Fruit fly (Drosophila melanogaster) whole organism, embryonic: ENCODE data around the gene Ask1.

Experiments used
- Asciz ChIP-seq: fragments of 200-800 bp; sonication (Bioruptor generic); optimal IDR thresholded peaks from 2 replicates; lab custom pipeline; 2017; ENCODE audit warnings: missing biosample characterization, mild to moderate bottlenecking, missing genetic modification characterization, missing genetic modification reagents
- Atf-2 ChIP-seq: fragments of 200-800 bp; sonication (Bioruptor generic); optimal IDR thresholded peaks from 2 replicates; lab custom pipeline; 2016; ENCODE audit warnings: missing biosample characterization, missing genetic modification characterization
- CG10462 ChIP-seq: fragments of 200-800 bp; sonication (Bioruptor generic); optimal IDR thresholded peaks from 2 replicates; lab custom pipeline; 2016; ENCODE audit warnings: missing biosample characterization, missing genetic modification characterization
- CG10654 ChIP-seq: fragments of 200-800 bp; sonication (Bioruptor generic); optimal IDR thresholded peaks from 2 replicates; lab custom pipeline; 2016; ENCODE audit warnings: missing biosample characterization, missing genetic modification characterization
- CG11247 ChIP-seq: fragments of 200-800 bp; sonication (Bioruptor generic); IDR thresholded peaks from 2 replicates; pipeline ENCODE4 v1.3.6; 2022; ENCODE audit warnings: missing biosample characterization, missing genetic modification characterization
- CG12391 ChIP-seq: fragments of 200-800 bp; sonication (Bioruptor generic); optimal IDR thresholded peaks from 3 replicates; lab custom pipeline; 2018; ENCODE audit warnings: missing biosample characterization, mild to moderate bottlenecking, missing genetic modification characterization, moderate library complexity
- CG13123 ChIP-seq: fragments of 200-800 bp; sonication (Bioruptor generic); optimal IDR thresholded peaks from 2 replicates; lab custom pipeline; 2016; ENCODE audit warnings: missing biosample characterization, missing genetic modification characterization
- CG13424 ChIP-seq: fragments of 200-800 bp; sonication (Bioruptor generic); optimal IDR thresholded peaks from 2 replicates; lab custom pipeline; 2019; ENCODE audit warnings: missing biosample characterization, mild to moderate bottlenecking, missing genetic modification characterization, moderate library complexity
- CG14965 ChIP-seq: fragments of 200-800 bp; sonication (Bioruptor generic); optimal IDR thresholded peaks from 2 replicates; lab custom pipeline; 2016; ENCODE audit warnings: missing biosample characterization, missing genetic modification characterization, borderline replicate concordance
- CG15514 ChIP-seq: fragments of 200-800 bp; sonication (Bioruptor generic); optimal IDR thresholded peaks from 3 replicates; lab custom pipeline; 2017; ENCODE audit warnings: missing biosample characterization, missing genetic modification characterization, mild to moderate bottlenecking, moderate library complexity, missing genetic modification reagents
- CG16863 ChIP-seq: fragments of 200-800 bp; sonication (Bioruptor generic); optimal IDR thresholded peaks from 3 replicates; lab custom pipeline; 2016; ENCODE audit warnings: missing biosample characterization, missing genetic modification characterization
- CG32532 ChIP-seq: fragments of 200-800 bp; sonication (Bioruptor generic); IDR thresholded peaks from 2 replicates; pipeline ENCODE4 v1.3.6; 2022; ENCODE audit warnings: missing biosample characterization, missing genetic modification characterization
- CG3407 ChIP-seq: fragments of 200-800 bp; sonication (Bioruptor generic); optimal IDR thresholded peaks from 2 replicates; lab custom pipeline; 2018; ENCODE audit warnings: missing biosample characterization, mild to moderate bottlenecking, missing genetic modification characterization
- CG3838 ChIP-seq: fragments of 200-800 bp; sonication (Bioruptor generic); optimal IDR thresholded peaks from 3 replicates; lab custom pipeline; 2016; ENCODE audit warnings: missing biosample characterization, missing genetic modification characterization
- CG4424 ChIP-seq: fragments of 200-800 bp; sonication (Bioruptor generic); optimal IDR thresholded peaks from 3 replicates; lab custom pipeline; 2016; ENCODE audit warnings: missing biosample characterization, missing genetic modification characterization
- CG7372 ChIP-seq: fragments of 200-800 bp; sonication (Bioruptor generic); IDR thresholded peaks from 2 replicates; pipeline ENCODE4 v1.3.6; 2022; ENCODE audit warnings: missing biosample characterization, missing genetic modification characterization
- CG8765 ChIP-seq: fragments of 200-800 bp; sonication (Bioruptor generic); IDR thresholded peaks from 2 replicates; pipeline ENCODE4 v1.3.6; 2022; ENCODE audit warnings: missing biosample characterization, missing genetic modification characterization
- Chrac-16 ChIP-seq: fragments of 200-800 bp; sonication (Bioruptor generic); optimal IDR thresholded peaks from 3 replicates; lab custom pipeline; 2016; ENCODE audit warnings: missing biosample characterization, missing genetic modification characterization
- Dek ChIP-seq: fragments of 200-800 bp; sonication (Bioruptor generic); optimal IDR thresholded peaks from 3 replicates; lab custom pipeline; 2019; ENCODE audit warnings: missing biosample characterization, mild to moderate bottlenecking, missing genetic modification characterization, moderate library complexity
- Dll ChIP-seq: fragments of 200-800 bp; sonication (Bioruptor generic); IDR thresholded peaks from 4 replicates; pipeline ENCODE4 v1.3.6; 2022; ENCODE audit warnings: missing biosample characterization, missing genetic modification characterization; ENCODE audit not compliant: partially characterized antibody
- Dref ChIP-seq: fragments of 200-800 bp; sonication (Bioruptor generic); IDR thresholded peaks from 2 replicates; pipeline ENCODE4 v1.3.6; 2022; ENCODE audit warnings: missing biosample characterization, missing genetic modification characterization
- E2f1 ChIP-seq: fragments of 200-800 bp; sonication (Bioruptor generic); IDR thresholded peaks from 2 replicates; pipeline ENCODE4 v1.3.6; 2022; ENCODE audit warnings: missing biosample characterization, missing genetic modification characterization
- E2f2 ChIP-seq: fragments of 200-800 bp; sonication (Bioruptor generic); IDR thresholded peaks from 2 replicates; pipeline ENCODE4 v1.3.6; 2022; ENCODE audit warnings: missing biosample characterization, missing genetic modification characterization
- Eip74EF ChIP-seq, 2 experiments: fragments of 200-800 bp in 1 of 2; fragments of >200 bp in 1 of 2; sonication (Bioruptor generic) in 1 of 2; optimal IDR thresholded peaks; 2 replicates each; lab custom pipeline; 2017 to 2019; ENCODE audit warnings: missing biosample characterization in 2 of 2, missing genetic modification characterization in 2 of 2, mild to moderate bottlenecking in 1 of 2, moderate library complexity in 1 of 2
- Ets65A ChIP-seq: fragments of 200-800 bp; sonication (Bioruptor generic); peaks from one replicate; lab custom pipeline; 2016; ENCODE audit warnings: missing biosample characterization, missing genetic modification characterization
- H2.0 ChIP-seq: fragments of 200-800 bp; sonication (Bioruptor generic); IDR thresholded peaks from 2 replicates; pipeline ENCODE4 v1.3.6; 2022; ENCODE audit warnings: missing biosample characterization, missing genetic modification characterization
- Hmr ChIP-seq: fragments of 200-800 bp; sonication (Bioruptor generic); optimal IDR thresholded peaks from 3 replicates; lab custom pipeline; 2017; ENCODE audit warnings: mild to moderate bottlenecking, missing biosample characterization, missing genetic modification reagents, missing genetic modification characterization
- Kr ChIP-seq: fragments of 200-800 bp; sonication (Bioruptor generic); optimal IDR thresholded peaks from 2 replicates; lab custom pipeline; 2017; ENCODE audit warnings: missing biosample characterization, mild to moderate bottlenecking, missing genetic modification characterization
- NC2α ChIP-seq: fragments of 200-800 bp; sonication (Bioruptor generic); optimal IDR thresholded peaks from 2 replicates; lab custom pipeline; 2016; ENCODE audit warnings: missing biosample characterization, missing genetic modification characterization
- Nf-YA ChIP-seq: fragments of 200-800 bp; sonication (Bioruptor generic); IDR thresholded peaks from 2 replicates; pipeline ENCODE4 v1.3.6; 2022; ENCODE audit warnings: missing biosample characterization, missing genetic modification characterization
- Nf-YB ChIP-seq: fragments of 200-800 bp; sonication (Bioruptor generic); optimal IDR thresholded peaks from 3 replicates; lab custom pipeline; 2019; ENCODE audit warnings: missing biosample characterization, mild to moderate bottlenecking, missing genetic modification characterization, moderate library complexity
- Ptx1 ChIP-seq: fragments of 200-800 bp; sonication (Bioruptor generic); IDR thresholded peaks from 2 replicates; pipeline ENCODE4 v1.3.6; 2022; ENCODE audit warnings: missing biosample characterization, missing genetic modification characterization
- Spps ChIP-seq: fragments of 200-800 bp; sonication (Bioruptor generic); optimal IDR thresholded peaks from 2 replicates; lab custom pipeline; 2018; ENCODE audit warnings: missing biosample characterization, mild to moderate bottlenecking, missing genetic modification characterization
- Sry-δ ChIP-seq: fragments of 200-800 bp; sonication (Bioruptor generic); optimal IDR thresholded peaks from 2 replicates; lab custom pipeline; 2016; ENCODE audit warnings: missing biosample characterization, missing genetic modification characterization
- Trl ChIP-seq, 3 experiments: fragments of >200 bp in 2 of 3; fragments of 200-800 bp in 1 of 3; sonication (Bioruptor generic) in 1 of 3; optimal IDR thresholded peaks; 2 replicates in 1 of 3; 3 replicates in 2 of 3; lab custom pipeline; 2016 to 2017; ENCODE audit warnings: missing biosample characterization in 1 of 3, missing genetic modification characterization in 1 of 3
- Xbp1 ChIP-seq: fragments of 200-800 bp; sonication (Bioruptor generic); optimal IDR thresholded peaks from 3 replicates; lab custom pipeline; 2016; ENCODE audit warnings: missing biosample characterization, mild to moderate bottlenecking, missing genetic modification characterization
- ap ChIP-seq: fragments of 200-800 bp; sonication (Bioruptor generic); IDR thresholded peaks from 2 replicates; pipeline ENCODE4 v1.3.6; 2022; ENCODE audit warnings: missing biosample characterization, missing genetic modification characterization
- btn ChIP-seq: fragments of 200-800 bp; sonication (Bioruptor generic); optimal IDR thresholded peaks from 2 replicates; lab custom pipeline; 2016; ENCODE audit warnings: missing biosample characterization, missing genetic modification characterization
- chinmo ChIP-seq: fragments of 200-800 bp; sonication (Bioruptor generic); IDR thresholded peaks from 4 replicates; pipeline ENCODE4 v1.3.6; 2022; ENCODE audit warnings: missing biosample characterization, missing genetic modification characterization; ENCODE audit not compliant: partially characterized antibody
- chn ChIP-seq: fragments of 200-800 bp; sonication (Bioruptor generic); optimal IDR thresholded peaks from 2 replicates; lab custom pipeline; 2016; ENCODE audit warnings: missing biosample characterization, missing genetic modification characterization
- croc ChIP-seq: fragments of 200-800 bp; sonication (Bioruptor generic); conservative IDR thresholded peaks from 3 replicates; pipeline ENCODE4 v1.3.6; 2022; ENCODE audit warnings: missing biosample characterization, missing genetic modification characterization
- crp ChIP-seq, 2 experiments: fragments of 200-800 bp; sonication (Bioruptor generic); optimal IDR thresholded peaks; 2 replicates in 1 of 2; 3 replicates in 1 of 2; lab custom pipeline; 2017; ENCODE audit warnings: missing biosample characterization in 2 of 2, missing genetic modification characterization in 2 of 2, mild to moderate bottlenecking in 1 of 2, moderate library complexity in 1 of 2
- gcm ChIP-seq: fragments of 200-800 bp; sonication (Bioruptor generic); optimal IDR thresholded peaks from 2 replicates; lab custom pipeline; 2019; ENCODE audit warnings: missing biosample characterization, mild to moderate bottlenecking, missing genetic modification characterization, moderate library complexity
- gcm2 ChIP-seq: fragments of 200-800 bp; sonication (Bioruptor generic); optimal IDR thresholded peaks from 2 replicates; lab custom pipeline; 2016; ENCODE audit warnings: missing biosample characterization, missing genetic modification characterization
- hbn ChIP-seq: fragments of 200-800 bp; sonication (Bioruptor generic); IDR thresholded peaks from 2 replicates; pipeline ENCODE4 v1.3.6; 2022; ENCODE audit warnings: missing biosample characterization, missing genetic modification characterization; ENCODE audit not compliant: partially characterized antibody
- hth ChIP-seq: fragments of >200 bp; optimal IDR thresholded peaks from 2 replicates; lab custom pipeline; 2017; ENCODE audit warnings: inconsistent platforms
- pfk ChIP-seq: fragments of 200-800 bp; sonication (Bioruptor generic); optimal IDR thresholded peaks from 2 replicates; lab custom pipeline; 2018; ENCODE audit warnings: missing biosample characterization, mild to moderate bottlenecking, missing genetic modification characterization, moderate library complexity
- prd ChIP-seq, 3 experiments: fragments of >200 bp in 2 of 3; fragments of 200-800 bp in 1 of 3; sonication (Bioruptor generic) in 1 of 3; optimal IDR thresholded peaks in 2 of 3; IDR thresholded peaks in 1 of 3; 2 replicates in 2 of 3; 3 replicates in 1 of 3; pipeline versions ENCODE4 v1.3.6 to Lab custom; 2017 to 2022; ENCODE audit warnings: missing biosample characterization in 1 of 3, missing genetic modification characterization in 1 of 3
- stc ChIP-seq: fragments of 200-800 bp; sonication (Bioruptor generic); IDR thresholded peaks from 2 replicates; pipeline ENCODE4 v1.3.6; 2022; ENCODE audit warnings: missing biosample characterization, missing genetic modification characterization

The Ask1 gene

dm6 chr3R:19905932-19906439, 26.5 kb downstream of the Ask1 start (continued):
- TF ChIP-seq pfk (no peak), Hmr (GFP tag; lab: Kevin White, UChicago) (peak; percentile 82), Chrac-16 (peak; percentile 75), CG13424 (tag; lab: Kevin White, UChicago) (peak; percentile 78), Atf-2 (GFP tag; lab: Kevin White, UChicago) (peak; percentile 45), Dref (no peak), E2f1 (peak; percentile 78), gcm (peak; percentile 31), gcm2 (GFP tag; lab: Kevin White, UChicago) (peak; percentile 64), CG3407 (GFP tag; lab: Kevin White, UChicago) (no peak), E2f2 (GFP tag; lab: Robert Waterston, UW) (peak; percentile 58), Nf-YA (GFP tag; lab: Robert Waterston, UW) (peak; percentile 63), crp (GFP tag; optimal IDR thresholded peaks at IDR 0.05; lab: Kevin White, UChicago) (peak in 1 of 2 experiments; percentile 41), CG10462 (peak; percentile 75), hbn (GFP tag; lab: Robert Waterston, UW) (no peak), Eip74EF (GFP tag; optimal IDR thresholded peaks at IDR 0.05; lab: Kevin White, UChicago) (peak in 1 of 2 experiments; percentile 6), Asciz (GFP tag; lab: Kevin White, UChicago) (peak; percentile 50), Kr (GFP tag; lab: Kevin White, UChicago) (no peak), CG3838 (GFP tag; lab: Kevin White, UChicago) (no peak), Trl (optimal IDR thresholded peaks at IDR 0.05; lab: Kevin White, UChicago) (no peak), Trl (GFP tag; optimal IDR thresholded peaks at IDR 0.05; lab: Kevin White, UChicago) (peak; percentile 76), ap (GFP tag; lab: Robert Waterston, UW) (peak; percentile 58), CG7372 (peak; percentile 44; the same call in 1 of the 2 replicates), btn (GFP tag; lab: Kevin White, UChicago) (no peak), croc (GFP tag; lab: Robert Waterston, UW) (peak; percentile 50; the same call in 2 of the 3 replicates), CG10654 (GFP tag; lab: Kevin White, UChicago) (peak; percentile 28), CG8765 (peak; percentile 50; the same call in 1 of the 2 replicates), chinmo (GFP tag; lab: Robert Waterston, UW) (peak; percentile 84; the same call in 2 of the 4 replicates), H2.0 (GFP tag; lab: Robert Waterston, UW) (peak; percentile 74), CG11247 (GFP tag; lab: Robert Waterston, UW) (peak; percentile 75), Nf-YB (GFP tag; lab: Kevin White, UChicago) (peak; percentile 57), Dek (tag; lab: Kevin White, UChicago) (peak; percentile 59), Sry-δ (GFP tag; lab: Kevin White, UChicago) (peak; percentile 30), CG14965 (GFP tag; lab: Kevin White, UChicago) (peak; percentile 14), CG32532 (GFP tag; lab: Robert Waterston, UW) (peak; percentile 91), CG4424 (GFP tag; lab: Kevin White, UChicago) (peak; percentile 62), Ptx1 (GFP tag; lab: Robert Waterston, UW) (peak; percentile 90), CG13123 (GFP tag; lab: Kevin White, UChicago) (peak; percentile 70), chn (GFP tag; lab: Kevin White, UChicago) (peak; percentile 67), prd (optimal IDR thresholded peaks at IDR 0.05; lab: Kevin White, UChicago) (no peak), prd (GFP tag; IDR thresholded peaks at IDR 0.05; lab: Robert Waterston, UW) (peak; percentile 85), hth (no peak), CG16863 (GFP tag; lab: Kevin White, UChicago) (peak; percentile 82), NC2α (peak; percentile 28), Spps (peak; percentile 13), CG12391 (peak; percentile 81), Ets65A (peak; percentile 97), Xbp1 (GFP tag; lab: Kevin White, UChicago) (peak; percentile 87), Dll (peak; percentile 11; the same call in 1 of the 4 replicates), CG15514 (peak; percentile 74), stc (GFP tag; lab: Robert Waterston, UW) (peak; percentile 81)
